Fruit fly (Drosophila melanogaster): Measurements from ENCODE around the gene CG31221.

The CG31221 gene

DNA sequence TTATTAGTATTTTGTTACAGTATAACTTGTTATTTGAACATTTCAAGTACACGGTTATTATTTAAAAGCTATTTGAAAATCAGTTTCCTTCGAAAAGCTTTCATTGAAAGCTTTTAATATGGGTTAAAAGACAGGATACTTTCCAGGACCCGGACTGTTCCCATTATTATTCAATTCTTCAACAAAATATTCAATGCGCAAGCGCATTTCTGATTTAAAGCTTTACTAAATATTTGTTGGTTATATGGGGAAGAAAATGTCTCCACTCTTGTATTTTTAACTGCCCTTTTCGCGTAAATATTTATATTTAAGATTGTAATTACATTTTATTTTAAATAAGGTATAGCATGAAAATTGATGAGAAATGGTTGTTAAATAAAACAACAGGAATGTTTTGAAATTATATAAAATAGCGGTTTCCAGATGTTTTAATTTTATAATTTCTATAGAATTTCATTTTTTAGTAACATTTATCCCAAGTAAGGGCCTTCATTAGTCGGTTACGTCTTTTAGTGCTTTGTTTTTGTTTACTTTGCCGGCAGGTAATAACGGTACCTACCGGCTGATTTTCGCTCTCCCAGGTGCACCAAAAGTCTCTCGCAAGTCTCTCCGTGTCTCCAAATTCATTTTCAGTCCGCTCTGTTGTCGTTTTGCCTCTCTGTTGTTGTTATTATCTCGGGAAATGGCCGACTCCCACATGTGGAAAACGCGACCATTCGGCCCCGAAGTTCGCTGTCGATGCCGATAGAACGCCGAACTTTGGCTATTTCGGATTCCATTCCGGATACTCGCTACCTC lies 96.1 kb downstream of the CG31221 start (continued):
- TF ChIP-seq CG30020 (tag; optimal IDR thresholded peaks at IDR 0.05) = no peak
- TF ChIP-seq CG4328 (GFP tag; optimal IDR thresholded peaks at IDR 0.05) = no peak
- no peak for TF ChIP-seq lov (optimal IDR thresholded peaks at IDR 0.05)
- no peak for TF ChIP-seq lov (GFP tag; IDR thresholded peaks at IDR 0.05)
- no peak for TF ChIP-seq bowl (GFP tag; IDR thresholded peaks at IDR 0.05)
- TF ChIP-seq CG13424 (tag; optimal IDR thresholded peaks at IDR 0.05) = peak; percentile 2
- no peak for TF ChIP-seq Hr39 (optimal IDR thresholded peaks at IDR 0.05)
- TF ChIP-seq Dip2 (GFP tag; IDR thresholded peaks at IDR 0.05) = no peak
- TF ChIP-seq CG18599 (GFP tag; optimal IDR thresholded peaks at IDR 0.05) = peak; percentile 53
- TF ChIP-seq p53 (GFP tag; optimal IDR thresholded peaks at IDR 0.05) = no peak
- TF ChIP-seq CG34224 (GFP tag; IDR thresholded peaks at IDR 0.05; ENCODE audit: partially characterized antibody) = peak; percentile 35; the same call in 1 of the 3 replicates
- TF ChIP-seq Hr3 (GFP tag; optimal IDR thresholded peaks at IDR 0.05) = no peak
- no peak for TF ChIP-seq CG32767 (GFP tag; IDR thresholded peaks at IDR 0.05)
- TF ChIP-seq Spps (tag; optimal IDR thresholded peaks at IDR 0.05) = no peak
- peak; percentile 53 for TF ChIP-seq Hmr (GFP tag; optimal IDR thresholded peaks at IDR 0.05)
- TF ChIP-seq Hmx (GFP tag; optimal IDR thresholded peaks at IDR 0.05) = no peak
- TF ChIP-seq mam (GFP tag; optimal IDR thresholded peaks at IDR 0.05) = no peak
- TF ChIP-seq CG7786 (GFP tag; optimal IDR thresholded peaks at IDR 0.05) = no peak
- no peak for TF ChIP-seq usp (GFP tag; optimal IDR thresholded peaks at IDR 0.05)
- no peak for TF ChIP-seq CG6272 (GFP tag; IDR thresholded peaks at IDR 0.05)
- no peak for TF ChIP-seq Drgx (GFP tag; IDR thresholded peaks at IDR 0.05)
- TF ChIP-seq Hr51 (GFP tag; optimal IDR thresholded peaks at IDR 0.05) = peak in 1 of 2 experiments; percentile 50
- no peak for TF ChIP-seq vfl (GFP tag; optimal IDR thresholded peaks at IDR 0.05)
- no peak for TF ChIP-seq tx (GFP tag; optimal IDR thresholded peaks at IDR 0.05)
- no peak for TF ChIP-seq Mrtf (GFP tag; IDR thresholded peaks at IDR 0.05)
- TF ChIP-seq CG4282 (GFP tag; optimal IDR thresholded peaks at IDR 0.05) = no peak
- TF ChIP-seq CG15011 (GFP tag; optimal IDR thresholded peaks at IDR 0.05) = no peak
- TF ChIP-seq sug (tag; optimal IDR thresholded peaks at IDR 0.05) = no peak
- no peak for TF ChIP-seq E2f1 (GFP tag; IDR thresholded peaks at IDR 0.05)
- no peak for TF ChIP-seq CG14441 (GFP tag; IDR thresholded peaks at IDR 0.05)
- TF ChIP-seq CG8089 (GFP tag; optimal IDR thresholded peaks at IDR 0.05) = no peak
- TF ChIP-seq Camta (GFP tag; optimal IDR thresholded peaks at IDR 0.05) = no peak
- no peak for TF ChIP-seq CG13123 (GFP tag; optimal IDR thresholded peaks at IDR 0.05)
- no peak for TF ChIP-seq klu (GFP tag; IDR thresholded peaks at IDR 0.05)
- TF ChIP-seq wek (GFP tag; optimal IDR thresholded peaks at IDR 0.05) = no peak
- no peak for TF ChIP-seq CrebB (tag; optimal IDR thresholded peaks at IDR 0.05)
- TF ChIP-seq her (GFP tag; optimal IDR thresholded peaks at IDR 0.05) = no peak
- TF ChIP-seq Six4 (GFP tag; optimal IDR thresholded peaks at IDR 0.05) = no peak
- TF ChIP-seq CG9437 (GFP tag; optimal IDR thresholded peaks at IDR 0.05) = no peak
- no peak for TF ChIP-seq jumu (GFP tag; optimal IDR thresholded peaks at IDR 0.05)
- no peak for TF ChIP-seq CHES-1-like (GFP tag; optimal IDR thresholded peaks at IDR 0.05)
- no peak for TF ChIP-seq peb (GFP tag; IDR thresholded peaks at IDR 0.05)
- TF ChIP-seq chinmo (GFP tag; IDR thresholded peaks at IDR 0.05; ENCODE audit: partially characterized antibody) = 0 out of 4 replicates have a peak, but pooled peaks have one; percentile 52
- no peak for TF ChIP-seq btn (GFP tag; optimal IDR thresholded peaks at IDR 0.05)
- TF ChIP-seq tna (GFP tag; IDR thresholded peaks at IDR 0.05; ENCODE audit: partially characterized antibody) = no peak
- no peak for TF ChIP-seq cato (GFP tag; optimal IDR thresholded peaks at IDR 0.05; ENCODE audit: borderline replicate concordance)
- TF ChIP-seq MBD-R2 (GFP tag; IDR thresholded peaks at IDR 0.05) = no peak
- no peak for TF ChIP-seq Bteb2 (GFP tag; optimal IDR thresholded peaks at IDR 0.05)
- TF ChIP-seq gsb (GFP tag; IDR thresholded peaks at IDR 0.05) = no peak
- TF ChIP-seq Xrp1 (GFP tag; IDR thresholded peaks at IDR 0.05) = no peak
- no peak for TF ChIP-seq CG6765 (GFP tag; optimal IDR thresholded peaks at IDR 0.05)
- no peak for TF ChIP-seq E2f2 (GFP tag; IDR thresholded peaks at IDR 0.05)

All from whole organism, embryonic.